Fruit fly (Drosophila melanogaster): ENCODE results near the gene CG7627.

CG7627 gene

dm6 chr2L:8311741-8312140, 50.5 kb downstream of the CG7627 start:
- TF ChIP-seq Sin3A (optimal IDR thresholded peaks at IDR 0.05) (no peak), insv (optimal IDR thresholded peaks at IDR 0.05) (no peak), h (optimal IDR thresholded peaks at IDR 0.05) (no peak)

- TF ChIP-seq h (optimal IDR thresholded peaks at IDR 0.05) (no peak), insv (optimal IDR thresholded peaks at IDR 0.05) (no peak), Sin3A (optimal IDR thresholded peaks at IDR 0.05) (no peak), ttk (optimal IDR thresholded peaks at IDR 0.05) (no peak), psq (optimal IDR thresholded peaks at IDR 0.05) (no peak), Myc (optimal IDR thresholded peaks at IDR 0.05) (no peak)
Measured at dm6 chr2L:8311091-8311490, 51.2 kb downstream of the CG7627 start, which contains the start of the genes CG7810 and CG7806. TSS of gene CG7810 (minus strand) at chr2L:8311195. TSS of gene CG7806 (plus strand) at chr2L:8311399.

dm6 chr2L:8307817-8308551, 54.3 kb downstream of the CG7627 start, which contains the start of the genes Ostgamma and Mettl14:
TSS of gene Ostgamma (minus strand) at chr2L:8308192.
TSS of gene Mettl14 (plus strand) at chr2L:8308427.
- TF ChIP-seq psq (optimal IDR thresholded peaks at IDR 0.05) (no peak), Myc (optimal IDR thresholded peaks at IDR 0.05) (no peak), insv (optimal IDR thresholded peaks at IDR 0.05) (no peak), ttk (optimal IDR thresholded peaks at IDR 0.05) (no peak), Sin3A (optimal IDR thresholded peaks at IDR 0.05) (no peak)
